Fruit fly (Drosophila melanogaster): ENCODE results near the gene cbt.

- TF ChIP-seq CG8478 (optimal IDR thresholded peaks at IDR 0.05) (no peak), psq (optimal IDR thresholded peaks at IDR 0.05) (no peak), pan (optimal IDR thresholded peaks at IDR 0.05) (no peak), EcR (GFP tag; optimal IDR thresholded peaks at IDR 0.05) (no peak)
Observed at dm6 chr2L:441455-441730, 38.1 kb downstream of the cbt start.
